Worm (Caenorhabditis elegans): ENCODE results near the gene emb-27.

emb-27 gene

ce11 chrII:8138015-8138546 lies 23.9 kb downstream of the emb-27 start, which contains the start of gene cdc-48.2 (continued):
- TF ChIP-seq lag-1 (GFP tag; IDR thresholded peaks at IDR 0.05) (no peak), ztf-25 (GFP tag; IDR thresholded peaks at IDR 0.05) (no peak), nhr-90 (tag; optimal IDR thresholded peaks at IDR 0.05) (no peak), lin-35 (GFP tag; optimal IDR thresholded peaks at IDR 0.05) (no peak), unc-62 (GFP tag; optimal IDR thresholded peaks at IDR 0.05) (no peak), hrde-1 (tag; optimal IDR thresholded peaks at IDR 0.05; ENCODE audit: borderline replicate concordance) (no peak), hsf-1 (GFP tag; IDR thresholded peaks at IDR 0.05) (no peak), nhr-80 (tag; optimal IDR thresholded peaks at IDR 0.05) (peak; percentile 2), F57A8.1 (GFP tag; optimal IDR thresholded peaks at IDR 0.05) (no peak), bed-1 (GFP tag; IDR thresholded peaks at IDR 0.05) (no peak), attf-5 (GFP tag; optimal IDR thresholded peaks at IDR 0.05) (peak; percentile 36), madf-10 (tag; optimal IDR thresholded peaks at IDR 0.05) (no peak), sptf-2 (GFP tag; optimal IDR thresholded peaks at IDR 0.05) (no peak), ceh-100 (GFP tag; IDR thresholded peaks at IDR 0.05) (0 out of 2 replicates have a peak, but pooled peaks have one; percentile 9), rcor-1 (GFP tag; IDR thresholded peaks at IDR 0.05) (0 out of 2 replicates have a peak, but pooled peaks have one; percentile 17), egl-18 (GFP tag; IDR thresholded peaks at IDR 0.05) (no peak), hmg-1.2 (GFP tag; IDR thresholded peaks at IDR 0.05) (0 out of 2 replicates have a peak, but pooled peaks have one; percentile 14), F23B12.7 (tag; optimal IDR thresholded peaks at IDR 0.05; ENCODE audit: insufficient read depth) (no peak), ztf-18 (tag; optimal IDR thresholded peaks at IDR 0.05) (no peak), F10E7.11 (tag; optimal IDR thresholded peaks at IDR 0.05) (no peak)

ce11 chrII:8137379-8137778 lies 24.6 kb downstream of the emb-27 start:
- no peak for TF ChIP-seq snpc-4 (GFP tag; optimal IDR thresholded peaks at IDR 0.05)
- no peak for TF ChIP-seq snpc-4 (tag; optimal IDR thresholded peaks at IDR 0.05)
- no peak for TF ChIP-seq ceh-58 (GFP tag; IDR thresholded peaks at IDR 0.05)
- TF ChIP-seq ceh-40 (GFP tag; IDR thresholded peaks at IDR 0.05) = no peak
- TF ChIP-seq F55B11.4 (tag; optimal IDR thresholded peaks at IDR 0.05; ENCODE audit: borderline replicate concordance, insufficient read depth) = no peak
- no peak for TF ChIP-seq pbrm-1 (GFP tag; IDR thresholded peaks at IDR 0.05)
- no peak for TF ChIP-seq madf-3 (GFP tag; IDR thresholded peaks at IDR 0.05)
- peak; percentile 86 for TF ChIP-seq ceh-100 (GFP tag; IDR thresholded peaks at IDR 0.05)
- 0 out of 2 replicates have a peak, but pooled peaks have one; percentile 9 for TF ChIP-seq egrh-3 (GFP tag; IDR thresholded peaks at IDR 0.05)
- TF ChIP-seq rcor-1 (GFP tag; IDR thresholded peaks at IDR 0.05) = no peak
- TF ChIP-seq akir-1 (GFP tag; optimal IDR thresholded peaks at IDR 0.05) = no peak
- TF ChIP-seq F52B5.7 (tag; optimal IDR thresholded peaks at IDR 0.05) = no peak
- TF ChIP-seq ztf-22 (GFP tag; optimal IDR thresholded peaks at IDR 0.05) = no peak
- TF ChIP-seq atf-7 (tag; optimal IDR thresholded peaks at IDR 0.05) = no peak
- no peak for TF ChIP-seq lag-1 (GFP tag; IDR thresholded peaks at IDR 0.05)
- TF ChIP-seq K12H6.12 (tag; optimal IDR thresholded peaks at IDR 0.05) = peak; percentile 39
- peak; percentile 46; the same call in 1 of the 2 replicates for TF ChIP-seq mcd-1 (GFP tag; IDR thresholded peaks at IDR 0.05)
- no peak for TF ChIP-seq K11D2.4 (GFP tag; IDR thresholded peaks at IDR 0.05)
- TF ChIP-seq lin-40 (tag; optimal IDR thresholded peaks at IDR 0.05) = no peak
- TF ChIP-seq ztf-26 (tag; optimal IDR thresholded peaks at IDR 0.05) = no peak
- TF ChIP-seq lsl-1 (GFP tag; optimal IDR thresholded peaks at IDR 0.05) = peak; percentile 13
- no peak for TF ChIP-seq tlf-1 (GFP tag; optimal IDR thresholded peaks at IDR 0.05)
- no peak for TF ChIP-seq egl-44 (GFP tag; IDR thresholded peaks at IDR 0.05)
- TF ChIP-seq zfh-2 (GFP tag; conservative IDR thresholded peaks at IDR 0.05) = no peak
- TF ChIP-seq snpc-1.1 (tag; optimal IDR thresholded peaks at IDR 0.05; ENCODE audit: insufficient read depth) = no peak
- TF ChIP-seq F57A8.1 (GFP tag; optimal IDR thresholded peaks at IDR 0.05) = no peak
- no peak for TF ChIP-seq lir-1 (GFP tag; conservative IDR thresholded peaks at IDR 0.05)
- no peak for TF ChIP-seq ztf-18 (tag; optimal IDR thresholded peaks at IDR 0.05)
- TF ChIP-seq efl-1 (GFP tag; optimal IDR thresholded peaks at IDR 0.05) = peak; percentile 23
- TF ChIP-seq Y67H2A.10 (GFP tag; conservative IDR thresholded peaks at IDR 0.05) = no peak
- no peak for TF ChIP-seq nhr-90 (tag; optimal IDR thresholded peaks at IDR 0.05)
- TF ChIP-seq hlh-26 (GFP tag; conservative IDR thresholded peaks at IDR 0.05) = no peak
